Worm (Caenorhabditis elegans) whole organism, L4 larva: Measurements from ENCODE around the gene nhr-157.
A peak's percentile ranks its signal among the peaks of the same experiment; 100 is the strongest.

Experiments used
- F37D6.2 ChIP-seq: sonication (generic microtip); optimal IDR thresholded peaks from 2 replicates; lab custom pipeline; 2016; ENCODE audit warnings: mild to moderate bottlenecking, missing genetic modification characterization, missing compliant biosample characterization
- R02D3.7 ChIP-seq: fragments of 150-350 bp; sonication (generic microtip); optimal IDR thresholded peaks from 3 replicates; lab custom pipeline; 2014; ENCODE audit warnings: missing biosample characterization, missing genetic modification characterization
- Y105C5A.15 ChIP-seq: fragments of 200-800 bp; sonication (Bioruptor generic); IDR thresholded peaks from 2 replicates; pipeline ENCODE4 v1.3.6; 2022; ENCODE audit warnings: missing genetic modification characterization, missing compliant biosample characterization
- Y48G9A.11 ChIP-seq: fragments of 200-800 bp; sonication (Bioruptor generic); IDR thresholded peaks from 2 replicates; pipeline ENCODE4 v1.3.6; 2022; ENCODE audit warnings: missing genetic modification reagents, missing genetic modification characterization, missing compliant biosample characterization
- Y75B8A.6 ChIP-seq: fragments of 200-800 bp; sonication (Bioruptor generic); IDR thresholded peaks from 2 replicates; pipeline ENCODE4 v1.3.6; 2022; ENCODE audit warnings: missing genetic modification reagents, missing genetic modification characterization, missing compliant biosample characterization
- aha-1 ChIP-seq: fragments of 150-350 bp; peaks from one replicate; lab custom pipeline; 2014; ENCODE audit warnings: missing biosample characterization, missing genetic modification characterization
- ama-1 ChIP-seq: fragments of 150-350 bp; optimal IDR thresholded peaks from 2 replicates; lab custom pipeline; 2014; ENCODE audit warnings: inconsistent platforms, mixed read lengths
- ceh-44 ChIP-seq: fragments of 200-800 bp; sonication (Bioruptor generic); IDR thresholded peaks from 2 replicates; pipeline ENCODE4 v1.3.6; 2022; ENCODE audit warnings: missing genetic modification reagents, missing genetic modification characterization, missing compliant biosample characterization
- ceh-62 ChIP-seq: sonication (generic microtip); optimal IDR thresholded peaks from 2 replicates; lab custom pipeline; 2017; ENCODE audit warnings: missing biosample characterization, missing genetic modification characterization
- daf-16 ChIP-seq, 3 experiments: sonication (generic microtip); optimal IDR thresholded peaks; 2 replicates each; lab custom pipeline; 2016 to 2017; ENCODE audit warnings: missing genetic modification characterization in 3 of 3, missing genetic modification reagents in 3 of 3, mild to moderate bottlenecking in 2 of 3, missing compliant biosample characterization in 2 of 3, missing biosample characterization in 1 of 3, moderate library complexity in 1 of 3
- daf-8 ChIP-seq: fragments of 200-800 bp; sonication (Bioruptor generic); IDR thresholded peaks from 2 replicates; pipeline ENCODE4 v1.3.6; 2022; ENCODE audit warnings: missing genetic modification characterization, missing compliant biosample characterization
- dmd-6 ChIP-seq: fragments of 200-800 bp; sonication (Bioruptor generic); IDR thresholded peaks from 2 replicates; pipeline ENCODE4 v1.3.6; 2022; ENCODE audit warnings: missing genetic modification reagents, missing genetic modification characterization, missing compliant biosample characterization
- egl-43 ChIP-seq: fragments of 200-800 bp; sonication (Bioruptor generic); IDR thresholded peaks from 2 replicates; pipeline ENCODE4 v1.3.6; 2022; ENCODE audit warnings: missing genetic modification reagents, missing genetic modification characterization, missing compliant biosample characterization
- fkh-10 ChIP-seq: fragments of 150-350 bp; optimal IDR thresholded peaks from 2 replicates; lab custom pipeline; 2014; ENCODE audit warnings: missing biosample characterization, missing genetic modification reagents, missing genetic modification characterization
- gei-8 ChIP-seq: fragments of 200-800 bp; sonication (Bioruptor generic); optimal IDR thresholded peaks from 2 replicates; lab custom pipeline; 2018; ENCODE audit warnings: mild to moderate bottlenecking, missing genetic modification characterization, missing compliant biosample characterization
- hlh-30 ChIP-seq: sonication (generic microtip); optimal IDR thresholded peaks from 2 replicates; lab custom pipeline; 2017; ENCODE audit warnings: antibody characterized with exemption, mild to moderate bottlenecking, missing genetic modification characterization, missing compliant biosample characterization; ENCODE audit not compliant: insufficient read depth
- jun-1 ChIP-seq: fragments of 150-350 bp; optimal IDR thresholded peaks from 2 replicates; lab custom pipeline; 2014; ENCODE audit warnings: missing biosample characterization, missing genetic modification reagents, missing genetic modification characterization
- lin-1 ChIP-seq: fragments of 200-800 bp; sonication (Bioruptor generic); IDR thresholded peaks from 2 replicates; pipeline ENCODE4 v1.3.6; 2022; ENCODE audit warnings: missing genetic modification reagents, missing genetic modification characterization, missing compliant biosample characterization
- lir-3 ChIP-seq: sonication (generic microtip); optimal IDR thresholded peaks from 2 replicates; lab custom pipeline; 2016; ENCODE audit warnings: mild to moderate bottlenecking, missing genetic modification characterization, missing compliant biosample characterization
- mxl-2 ChIP-seq: fragments of 200-800 bp; sonication (Bioruptor generic); conservative IDR thresholded peaks from 2 replicates; pipeline ENCODE4 v1.3.6; 2022; ENCODE audit warnings: missing genetic modification reagents, missing genetic modification characterization, missing compliant biosample characterization
- nhr-102 ChIP-seq: sonication (generic microtip); optimal IDR thresholded peaks from 2 replicates; lab custom pipeline; 2016; ENCODE audit warnings: mild to moderate bottlenecking, missing genetic modification characterization, moderate library complexity, missing compliant biosample characterization
- nhr-11 ChIP-seq: fragments of 150-350 bp; optimal IDR thresholded peaks from 2 replicates; lab custom pipeline; 2014; ENCODE audit warnings: missing biosample characterization, missing genetic modification characterization
- nhr-28 ChIP-seq: fragments of 150-350 bp; optimal IDR thresholded peaks from 2 replicates; lab custom pipeline; 2014; ENCODE audit warnings: missing biosample characterization, missing genetic modification characterization
- nhr-41 ChIP-seq: fragments of 200-800 bp; sonication (Bioruptor generic); IDR thresholded peaks from 2 replicates; pipeline ENCODE4 v1.3.6; 2022; ENCODE audit warnings: missing genetic modification reagents, missing genetic modification characterization, missing compliant biosample characterization
- nhr-42 ChIP-seq: fragments of 200-800 bp; sonication (Bioruptor generic); IDR thresholded peaks from 2 replicates; pipeline ENCODE4 v1.3.6; 2022; ENCODE audit warnings: missing genetic modification characterization, missing compliant biosample characterization
- nhr-48 ChIP-seq: sonication (generic microtip); optimal IDR thresholded peaks from 2 replicates; lab custom pipeline; 2016; ENCODE audit warnings: mild to moderate bottlenecking, missing genetic modification characterization, missing compliant biosample characterization
- pqm-1 ChIP-seq: sonication (generic microtip); optimal IDR thresholded peaks from 2 replicates; lab custom pipeline; 2017; ENCODE audit warnings: missing biosample characterization, missing genetic modification characterization
- saeg-2 ChIP-seq: fragments of 200-800 bp; sonication (Bioruptor generic); IDR thresholded peaks from 2 replicates; pipeline ENCODE4 v1.3.6; 2022; ENCODE audit warnings: missing genetic modification reagents, missing genetic modification characterization, missing compliant biosample characterization
- tra-1 ChIP-seq: fragments of 200-800 bp; sonication (Bioruptor generic); IDR thresholded peaks from 2 replicates; pipeline ENCODE4 v1.3.6; 2022; ENCODE audit warnings: missing genetic modification reagents, missing genetic modification characterization, missing compliant biosample characterization
- zfp-2 ChIP-seq: sonication (generic microtip); optimal IDR thresholded peaks from 2 replicates; lab custom pipeline; 2016; ENCODE audit warnings: mild to moderate bottlenecking, missing genetic modification characterization, missing compliant biosample characterization

Gene nhr-157

ce11 chrV:3889113-3889512 is 20.3 kb upstream of the nhr-157 start, which contains the start of gene C17E7.13:
Gene C17E7.13 (minus strand): TSS chrV:3889288.
- TF ChIP-seq nhr-28 = peak; percentile 39
- no peak for TF ChIP-seq nhr-42 (GFP tag; lab: Robert Waterston, UW)
- TF ChIP-seq dmd-6 (GFP tag; lab: Robert Waterston, UW) = no peak
- TF ChIP-seq fkh-10 (GFP tag; lab: Kevin White, UChicago) = no peak
- TF ChIP-seq daf-16 (GFP tag; optimal IDR thresholded peaks at IDR 0.05; lab: Kevin White, UChicago) = no peak
- TF ChIP-seq daf-16 (tag; optimal IDR thresholded peaks at IDR 0.05; lab: Kevin White, UChicago) = peak; percentile 49
- TF ChIP-seq pqm-1 = peak; percentile 61
- no peak for TF ChIP-seq ceh-62 (tag; lab: Kevin White, UChicago)

ce11 chrV:3886104-3886503 is 17.3 kb upstream of the nhr-157 start, which contains the start of gene nhr-124:
Gene nhr-124 (minus strand): TSS chrV:3886204.
- TF ChIP-seq Y48G9A.11 (GFP tag; lab: Robert Waterston, UW) = no peak
- TF ChIP-seq hlh-30 = no peak
- TF ChIP-seq nhr-41 = no peak
- no peak for TF ChIP-seq zfp-2 (tag; lab: Kevin White, UChicago)
- TF ChIP-seq ama-1 = no peak

- TF ChIP-seq aha-1 = peak; percentile 90
- no peak for TF ChIP-seq lin-1
- TF ChIP-seq, all 104 proteins: peak for 1
These were observed 15.7 kb upstream of the nhr-157 start for ce11 chrV:3884550-3884949.

- TF ChIP-seq R02D3.7 (tag; lab: Kevin White, UChicago) (no peak), nhr-102 (no peak), tra-1 (no peak), nhr-42 (GFP tag; lab: Robert Waterston, UW) (no peak), Y105C5A.15 (no peak), saeg-2 (no peak), hlh-30 (no peak)
These were observed 9.4 kb upstream of the nhr-157 start, which contains the start of gene nhr-159 for ce11 chrV:3878223-3878622. Gene nhr-159 (minus strand): TSS chrV:3878323.

ce11 chrV:3877242-3877641 is 8.4 kb upstream of the nhr-157 start:
- TF ChIP-seq jun-1 (no peak), ceh-44 (GFP tag; lab: Robert Waterston, UW) (no peak), mxl-2 (GFP tag; lab: Robert Waterston, UW) (no peak), daf-8 (GFP tag; lab: Robert Waterston, UW) (no peak), egl-43 (GFP tag; lab: Robert Waterston, UW) (no peak), gei-8 (GFP tag; lab: Kevin White, UChicago) (no peak), fkh-10 (GFP tag; lab: Kevin White, UChicago) (no peak), Y75B8A.6 (GFP tag; lab: Robert Waterston, UW) (no peak), lir-3 (no peak)

- TF ChIP-seq nhr-11 (tag; lab: Kevin White, UChicago) = peak; percentile 6
- TF ChIP-seq nhr-48 (tag; lab: Kevin White, UChicago) = peak; percentile 13
- TF ChIP-seq aha-1 = peak; percentile 42
- no peak for TF ChIP-seq daf-16 (GFP tag; optimal IDR thresholded peaks at IDR 0.05; lab: Kevin White, UChicago)
- TF ChIP-seq daf-16 (tag; optimal IDR thresholded peaks at IDR 0.05; lab: Kevin White, UChicago) = no peak
- peak; percentile 8 for TF ChIP-seq F37D6.2 (tag; lab: Kevin White, UChicago)
- TF ChIP-seq, all 104 proteins: peak for 4
These were observed 5.4 kb upstream of the nhr-157 start, which contains the start of gene nhr-158 for ce11 chrV:3874102-3874744. Gene nhr-158 (minus strand): TSS chrV:3874152.
